Worm (Caenorhabditis elegans): ENCODE results near the gene T28A8.2.

T28A8.2 gene

DNA sequence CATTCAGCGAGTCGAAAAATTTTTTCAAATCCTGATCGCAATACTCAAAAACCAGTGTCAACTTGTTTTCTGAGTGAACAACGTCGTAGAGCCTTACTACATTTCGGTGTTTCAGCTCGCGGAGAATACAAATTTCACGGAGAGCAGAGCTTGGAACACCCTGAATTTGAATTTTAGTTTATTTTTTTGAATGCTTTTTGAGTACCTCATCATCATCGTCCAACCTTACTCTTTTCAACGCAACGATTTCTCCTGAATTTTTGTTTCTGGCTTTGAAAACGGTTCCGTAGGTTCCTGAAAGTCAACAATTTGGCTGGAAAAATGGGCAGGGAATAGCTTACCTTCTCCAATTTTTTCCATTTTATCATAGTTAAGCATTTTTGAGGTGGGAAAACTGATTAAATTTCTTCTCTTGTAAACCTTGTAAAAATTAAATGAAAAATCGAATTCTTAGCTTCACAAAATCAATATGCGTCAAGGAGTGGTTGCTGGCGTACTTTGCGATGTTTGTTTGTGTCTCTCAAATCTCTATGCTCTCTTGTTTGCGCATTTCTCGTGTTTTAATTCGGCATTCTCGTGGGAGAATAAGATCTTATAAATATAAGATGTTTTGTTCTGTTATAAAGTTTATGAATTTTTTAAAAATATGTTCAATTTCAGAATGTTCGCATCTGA, 29.4 kb downstream of the T28A8.2 start, which contains the start of gene cdk-5 (continued):
- TF ChIP-seq F13H6.1 (tag; optimal IDR thresholded peaks at IDR 0.05) (peak; percentile 88), nhr-25 (tag; optimal IDR thresholded peaks at IDR 0.05) (peak; percentile 94), nhr-23 (tag; optimal IDR thresholded peaks at IDR 0.05) (no peak), ztf-1 (GFP tag; conservative IDR thresholded peaks at IDR 0.05) (no peak), sma-3 (GFP tag; optimal IDR thresholded peaks at IDR 0.05) (peak; percentile 87), dmd-4 (tag; optimal IDR thresholded peaks at IDR 0.05) (no peak)

DNA sequence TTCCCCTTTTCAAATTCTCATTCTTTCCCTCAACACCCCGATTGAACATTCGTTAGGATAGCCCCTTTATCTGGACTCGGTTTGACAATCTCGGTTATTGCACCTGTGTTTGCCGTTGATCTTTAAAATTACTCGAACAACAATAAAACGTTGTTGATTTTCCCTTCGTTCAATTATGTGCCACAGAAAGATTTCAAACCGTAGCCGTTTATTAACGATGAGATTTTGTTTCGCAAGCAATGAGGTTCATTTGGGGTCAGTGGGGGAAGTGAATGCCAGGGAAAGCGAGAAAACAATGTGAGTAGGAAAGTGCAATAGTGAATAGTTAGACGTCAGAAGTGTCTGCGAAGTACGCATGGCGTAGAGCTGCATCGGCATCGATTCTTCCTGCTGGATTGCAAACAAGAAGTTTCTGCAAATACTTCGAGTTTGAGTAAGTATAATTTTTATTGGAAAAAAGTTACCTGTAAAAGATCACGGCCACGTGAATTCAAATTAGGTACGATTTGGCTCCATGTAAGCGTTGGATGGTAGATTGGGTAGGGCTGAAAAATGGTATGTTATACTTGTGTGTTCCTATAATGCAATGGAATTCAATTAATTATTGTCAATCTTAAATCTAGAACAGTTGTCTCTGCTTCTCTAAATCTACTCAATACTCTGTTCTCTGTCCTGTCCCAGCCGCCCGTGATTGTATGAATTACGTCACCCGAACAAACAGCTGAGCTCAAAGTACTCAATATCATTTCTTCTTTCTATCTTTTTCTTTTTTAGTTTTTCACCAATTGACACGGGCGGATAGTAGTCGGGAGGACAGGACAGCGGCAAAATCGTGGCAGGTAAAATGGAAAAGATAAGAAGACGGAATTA, 30.7 kb downstream of the T28A8.2 start, which contains the start of gene kel-3:
Gene kel-3, plus strand, starts transcription at position 328 of the 870 bp plus-strand sequence.
- no peak for TF ChIP-seq ceh-16 (tag; optimal IDR thresholded peaks at IDR 0.05)
- peak; percentile 77 for TF ChIP-seq ztf-4 (tag; optimal IDR thresholded peaks at IDR 0.05)
- TF ChIP-seq nhr-23 (tag; optimal IDR thresholded peaks at IDR 0.05): no peak
- TF ChIP-seq peb-1 (tag; optimal IDR thresholded peaks at IDR 0.05): no peak
- TF ChIP-seq egl-27 (tag; optimal IDR thresholded peaks at IDR 0.05): peak; percentile 28
- peak in 1 of 2 experiments; percentile 42 for TF ChIP-seq mdl-1 (tag; optimal IDR thresholded peaks at IDR 0.05)
- TF ChIP-seq elt-3 (tag; optimal IDR thresholded peaks at IDR 0.05): no peak
- no peak for TF ChIP-seq alr-1 (tag; optimal IDR thresholded peaks at IDR 0.05)
- TF ChIP-seq unc-39 (tag; optimal IDR thresholded peaks at IDR 0.05): no peak
- TF ChIP-seq Y55F3AM.14 (GFP tag; optimal IDR thresholded peaks at IDR 0.05): peak; percentile 54
- peak; percentile 38 to 82 for TF ChIP-seq lsy-2 (tag; optimal IDR thresholded peaks at IDR 0.05)
- TF ChIP-seq C34F6.9 (tag; optimal IDR thresholded peaks at IDR 0.05): peak; percentile 56
- TF ChIP-seq ztf-11 (tag; optimal IDR thresholded peaks at IDR 0.05): no peak
- peak; percentile 56 for TF ChIP-seq ZK546.5 (tag; optimal IDR thresholded peaks at IDR 0.05)
- no peak for TF ChIP-seq ceh-82 (tag; optimal IDR thresholded peaks at IDR 0.05)
- TF ChIP-seq aly-2 (tag; optimal IDR thresholded peaks at IDR 0.05): peak; percentile 8
- peak; percentile 83 for TF ChIP-seq F13H6.1 (tag; optimal IDR thresholded peaks at IDR 0.05)
- peak; percentile 53 for TF ChIP-seq nhr-25 (tag; optimal IDR thresholded peaks at IDR 0.05)
- no peak for TF ChIP-seq skn-1 (tag; optimal IDR thresholded peaks at IDR 0.05)
- TF ChIP-seq lin-39 (tag; optimal IDR thresholded peaks at IDR 0.05): no peak
- peak; percentile 33 for TF ChIP-seq nhr-10 (tag; optimal IDR thresholded peaks at IDR 0.05)
- no peak for TF ChIP-seq dmd-4 (tag; optimal IDR thresholded peaks at IDR 0.05)
- peak; percentile 60 for TF ChIP-seq nhr-6 (tag; optimal IDR thresholded peaks at IDR 0.05)
- peak; percentile 66 for TF ChIP-seq sma-3 (GFP tag; optimal IDR thresholded peaks at IDR 0.05)
- TF ChIP-seq crh-2 (tag; optimal IDR thresholded peaks at IDR 0.05): peak; percentile 90
- no peak for TF ChIP-seq unc-62 (GFP tag; optimal IDR thresholded peaks at IDR 0.05)
- no peak for TF ChIP-seq snpc-4 (tag; optimal IDR thresholded peaks at IDR 0.05)
- peak; percentile 26 for TF ChIP-seq sem-4 (tag; optimal IDR thresholded peaks at IDR 0.05)
- TF ChIP-seq nhr-11 (tag; optimal IDR thresholded peaks at IDR 0.05): peak; percentile 64
- TF ChIP-seq zag-1 (tag; optimal IDR thresholded peaks at IDR 0.05): peak; percentile 63
- 0 out of 2 replicates have a peak, but pooled peaks have one; percentile 20 for TF ChIP-seq ztf-1 (GFP tag; conservative IDR thresholded peaks at IDR 0.05)
- TF ChIP-seq lin-11 (tag; optimal IDR thresholded peaks at IDR 0.05): no peak
- TF ChIP-seq mab-5 (tag; optimal IDR thresholded peaks at IDR 0.05): no peak
- peak; percentile 85 for TF ChIP-seq nhr-129 (tag; optimal IDR thresholded peaks at IDR 0.05)
- peak; percentile 63 for TF ChIP-seq fos-1 (tag; optimal IDR thresholded peaks at IDR 0.05)
- TF ChIP-seq elt-1 (tag; optimal IDR thresholded peaks at IDR 0.05): no peak
- peak; percentile 86 for TF ChIP-seq nhr-21 (tag; optimal IDR thresholded peaks at IDR 0.05)
- TF ChIP-seq lin-13 (GFP tag; optimal IDR thresholded peaks at IDR 0.05): peak; percentile 69
- no peak for TF ChIP-seq mbf-1 (tag; optimal IDR thresholded peaks at IDR 0.05)
- TF ChIP-seq R02D3.7 (tag; optimal IDR thresholded peaks at IDR 0.05): no peak
- TF ChIP-seq nhr-237 (tag; optimal IDR thresholded peaks at IDR 0.05): peak; percentile 20
- no peak for TF ChIP-seq nhr-12 (tag; optimal IDR thresholded peaks at IDR 0.05)
- peak; percentile 92 for TF ChIP-seq sma-9 (GFP tag; optimal IDR thresholded peaks at IDR 0.05)
- TF ChIP-seq sma-9 (tag; optimal IDR thresholded peaks at IDR 0.05): no peak
- peak; percentile 60 for TF ChIP-seq gmeb-1 (tag; optimal IDR thresholded peaks at IDR 0.05)
- TF ChIP-seq unc-55 (GFP tag; optimal IDR thresholded peaks at IDR 0.05): peak; percentile 14
- TF ChIP-seq blmp-1 (tag; optimal IDR thresholded peaks at IDR 0.05; ENCODE audit: insufficient read depth): peak; percentile 53
- peak; percentile 96 for TF ChIP-seq ama-1 (optimal IDR thresholded peaks at IDR 0.05)
- peak; percentile 23 for TF ChIP-seq nhr-77 (tag; optimal IDR thresholded peaks at IDR 0.05)

Measured in whole organism, L2 larva.